Fruit fly (Drosophila melanogaster) Kc167 (cell line): ENCODE results near the gene Dhc62B.

Source experiments
- Myc ChIP-seq: fragments of >200 bp; optimal IDR thresholded peaks from 2 replicates; lab custom pipeline; 2017; ENCODE audit warnings: missing external identifiers
- Sin3A ChIP-seq: fragments of >200 bp; optimal IDR thresholded peaks from 2 replicates; lab custom pipeline; 2018; ENCODE audit warnings: missing external identifiers
- h ChIP-seq: fragments of >200 bp; optimal IDR thresholded peaks from 3 replicates; lab custom pipeline; 2018; ENCODE audit warnings: missing external identifiers
- psq ChIP-seq: fragments of >200 bp; optimal IDR thresholded peaks from 2 replicates; lab custom pipeline; 2017; ENCODE audit warnings: missing external identifiers

DNA sequence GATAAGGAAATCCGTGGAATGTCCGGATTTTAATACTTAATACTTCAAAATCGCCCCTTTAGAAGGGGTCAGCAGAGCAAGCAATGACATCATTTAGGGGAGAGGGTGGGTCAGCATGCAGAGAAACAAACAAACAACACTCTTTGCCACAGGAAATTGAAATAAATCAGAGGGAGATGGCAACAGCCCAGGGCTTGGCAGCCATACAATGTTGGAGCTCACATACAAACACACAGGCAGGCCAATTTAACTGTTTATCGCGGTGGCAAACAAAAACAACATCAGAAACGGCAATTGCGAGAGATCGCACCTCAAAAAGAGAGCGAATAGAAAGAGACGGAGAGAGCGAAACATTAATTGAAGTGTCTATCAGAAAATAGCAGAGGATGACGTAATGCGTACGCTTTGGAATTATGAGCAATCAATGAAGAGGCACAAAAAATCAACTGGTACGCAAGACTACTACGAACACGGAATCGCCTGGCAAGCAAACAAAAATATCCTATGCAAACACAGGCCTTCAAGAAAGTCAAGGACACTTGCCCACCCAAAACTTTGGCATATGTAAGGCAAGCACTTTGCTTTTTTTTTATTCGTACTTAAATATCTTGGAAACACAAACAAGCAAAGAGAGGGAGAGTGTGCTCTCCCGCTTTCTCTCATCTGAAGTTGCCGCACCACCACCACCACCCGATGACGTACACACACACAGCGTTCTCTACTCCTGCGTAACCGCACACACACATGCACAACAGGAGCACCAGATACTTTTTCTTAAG, 22.8 kb upstream of the Dhc62B start:
- TF ChIP-seq Sin3A (lab: Kevin White, UChicago) (no peak), Myc (lab: Kevin White, UChicago) (no peak), h (lab: Kevin White, UChicago) (no peak), psq (lab: Kevin White, UChicago) (no peak)
